Fruit fly (Drosophila melanogaster) whole organism, adult: Measurements from ENCODE around the gene CSN5.

Source experiments
- CG1620 ChIP-seq: fragments of 200-800 bp; sonication (Bioruptor generic); optimal IDR thresholded peaks from 2 replicates; lab custom pipeline; 2016; ENCODE audit warnings: missing biosample characterization, missing genetic modification characterization
- CG7045 ChIP-seq: fragments of 200-800 bp; sonication (Bioruptor generic); optimal IDR thresholded peaks from 2 replicates; lab custom pipeline; 2017; ENCODE audit warnings: missing biosample characterization, mild to moderate bottlenecking, missing genetic modification characterization
- Clk ChIP-seq: fragments of 200-800 bp; sonication (Bioruptor generic); optimal IDR thresholded peaks from 2 replicates; lab custom pipeline; 2017; ENCODE audit warnings: missing biosample characterization, missing genetic modification characterization
- Crg-1 ChIP-seq: fragments of 200-800 bp; sonication (Bioruptor generic); optimal IDR thresholded peaks from 2 replicates; lab custom pipeline; 2016; ENCODE audit warnings: missing biosample characterization, missing genetic modification characterization
- bab1 ChIP-seq: fragments of 200-800 bp; sonication (Bioruptor generic); optimal IDR thresholded peaks from 3 replicates; lab custom pipeline; 2019; ENCODE audit warnings: missing biosample characterization, mild to moderate bottlenecking, missing genetic modification characterization, moderate library complexity
- kay ChIP-seq: fragments of 200-800 bp; sonication (Bioruptor generic); peaks from one replicate; lab custom pipeline; 2016; ENCODE audit warnings: missing biosample characterization, missing genetic modification characterization, borderline replicate concordance
- tj ChIP-seq: fragments of 200-800 bp; sonication (Bioruptor generic); optimal IDR thresholded peaks from 3 replicates; lab custom pipeline; 2017; ENCODE audit warnings: missing biosample characterization, mild to moderate bottlenecking, missing genetic modification characterization, moderate library complexity

DNA sequence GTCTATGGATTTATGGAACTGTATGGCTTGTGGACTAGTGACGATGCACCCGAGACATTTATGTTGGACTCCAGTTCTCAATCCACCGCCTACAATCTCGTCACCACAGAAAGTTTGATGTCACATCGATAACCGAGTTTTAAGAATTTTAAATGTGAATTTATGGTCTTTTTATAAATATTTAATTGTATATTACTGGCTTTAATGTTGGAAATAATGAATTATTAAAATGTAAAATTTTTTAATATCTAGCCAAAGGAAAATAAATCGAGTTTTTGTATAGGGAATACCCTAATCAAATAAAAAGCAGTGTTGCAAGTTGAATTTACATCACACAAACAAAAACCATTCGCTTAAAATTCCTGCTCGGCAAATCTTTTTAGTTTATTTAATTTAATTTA, 37.2 kb upstream of the CSN5 start, which contains the start of gene Fntb:
- TF ChIP-seq kay (GFP tag; lab: Kevin White, UChicago): peak; percentile 97
- no peak for TF ChIP-seq Clk (GFP tag; lab: Kevin White, UChicago)
- TF ChIP-seq Crg-1 (GFP tag; lab: Kevin White, UChicago): peak; percentile 5
- peak; percentile 29 for TF ChIP-seq tj (GFP tag; lab: Kevin White, UChicago)
- TF ChIP-seq CG1620 (GFP tag; lab: Kevin White, UChicago): peak; percentile 43
- TF ChIP-seq bab1 (GFP tag; lab: Kevin White, UChicago): peak; percentile 75
- peak; percentile 45 for TF ChIP-seq CG7045 (GFP tag; lab: Kevin White, UChicago)
